Fruit fly (Drosophila melanogaster) whole organism, wandering third instar larva: ENCODE measurements around the gene Tengl1.

ENCODE experiments used
- Abd-B ChIP-seq: fragments of >200 bp; optimal IDR thresholded peaks from 2 replicates; lab custom pipeline; 2017; ENCODE audit warnings: missing biosample characterization, missing genetic modification characterization
- CG9705 ChIP-seq: fragments of 200-800 bp; sonication (Bioruptor generic); optimal IDR thresholded peaks from 2 replicates; lab custom pipeline; 2018; ENCODE audit warnings: missing biosample characterization, mild to moderate bottlenecking, missing genetic modification characterization
- CrebA ChIP-seq: fragments of 200-800 bp; sonication (Bioruptor generic); optimal IDR thresholded peaks from 2 replicates; lab custom pipeline; 2016; ENCODE audit warnings: missing biosample characterization, mild to moderate bottlenecking, missing genetic modification characterization, borderline replicate concordance
- Dif ChIP-seq: fragments of 200-275, 200-300 bp; sonication (Bioruptor generic); optimal IDR thresholded peaks from 2 replicates; lab custom pipeline; 2018; ENCODE audit warnings: missing biosample characterization, missing genetic modification characterization; ENCODE audit not compliant: partially characterized antibody
- GATAd ChIP-seq: sonication (Bioruptor generic); optimal IDR thresholded peaks from 2 replicates; lab custom pipeline; 2016; ENCODE audit warnings: missing biosample characterization, missing genetic modification characterization
- HLH106 ChIP-seq: fragments of 200-800 bp; optimal IDR thresholded peaks from 3 replicates; lab custom pipeline; 2019; ENCODE audit warnings: missing biosample characterization, mild to moderate bottlenecking, missing genetic modification characterization, moderate library complexity
- Hr78 ChIP-seq: fragments of >200 bp; optimal IDR thresholded peaks from 2 replicates; lab custom pipeline; 2017; ENCODE audit warnings: missing biosample characterization, missing genetic modification characterization
- Hr83 ChIP-seq: fragments of 200-300 bp; sonication (Bioruptor generic); optimal IDR thresholded peaks from 2 replicates; lab custom pipeline; 2016; ENCODE audit warnings: missing biosample characterization, mild to moderate bottlenecking, missing genetic modification characterization, moderate library complexity; ENCODE audit not compliant: poor library complexity, severe bottlenecking
- Jra ChIP-seq: sonication (Bioruptor generic); optimal IDR thresholded peaks from 2 replicates; lab custom pipeline; 2016; ENCODE audit warnings: missing biosample characterization, missing genetic modification characterization
- Mio ChIP-seq: sonication (Bioruptor generic); optimal IDR thresholded peaks from 2 replicates; lab custom pipeline; 2016; ENCODE audit warnings: missing biosample characterization, missing genetic modification characterization
- Myc ChIP-seq: fragments of >200 bp; optimal IDR thresholded peaks from 2 replicates; lab custom pipeline; 2017
- N ChIP-seq: fragments of >200 bp; optimal IDR thresholded peaks from 2 replicates; lab custom pipeline; 2018; ENCODE audit warnings: missing biosample characterization, missing external identifiers, missing genetic modification characterization
- OdsH ChIP-seq: fragments of 200-800 bp; sonication (Bioruptor generic); optimal IDR thresholded peaks from 2 replicates; lab custom pipeline; 2016; ENCODE audit warnings: missing biosample characterization, mild to moderate bottlenecking, missing genetic modification characterization
- Rel ChIP-seq, 2 experiments: fragments of 200-800 bp; sonication (Bioruptor generic) in 1 of 2; optimal IDR thresholded peaks; 2 replicates in 1 of 2; 3 replicates in 1 of 2; lab custom pipeline; 2016 to 2019; ENCODE audit warnings: mild to moderate bottlenecking in 2 of 2, missing biosample characterization in 2 of 2, missing genetic modification characterization in 2 of 2, moderate library complexity in 1 of 2
- Sp1 ChIP-seq: fragments of 200-800 bp; sonication (Bioruptor generic); optimal IDR thresholded peaks from 3 replicates; lab custom pipeline; 2019; ENCODE audit warnings: missing biosample characterization, mild to moderate bottlenecking, missing genetic modification characterization, moderate library complexity
- Vsx2 ChIP-seq: fragments of 200-300, 225-300 bp; sonication (Bioruptor generic); optimal IDR thresholded peaks from 2 replicates; lab custom pipeline; 2018; ENCODE audit warnings: missing biosample characterization, missing genetic modification characterization; ENCODE audit not compliant: partially characterized antibody
- br ChIP-seq: fragments of 200-800 bp; sonication (Bioruptor generic); optimal IDR thresholded peaks from 2 replicates; lab custom pipeline; 2016; ENCODE audit warnings: missing biosample characterization, missing genetic modification characterization
- brk ChIP-seq: fragments of 200-800 bp; sonication (Bioruptor generic); optimal IDR thresholded peaks from 2 replicates; lab custom pipeline; 2016; ENCODE audit warnings: missing biosample characterization, mild to moderate bottlenecking, missing genetic modification characterization
- dmrt93B ChIP-seq: fragments of 200-800 bp; sonication (Bioruptor generic); optimal IDR thresholded peaks from 2 replicates; lab custom pipeline; 2018; ENCODE audit warnings: missing biosample characterization, mild to moderate bottlenecking, missing genetic modification characterization
- dsf ChIP-seq: sonication (Bioruptor generic); optimal IDR thresholded peaks from 2 replicates; lab custom pipeline; 2016; ENCODE audit warnings: missing biosample characterization, missing genetic modification characterization, borderline replicate concordance
- ey ChIP-seq: fragments of 200-800 bp; sonication (Bioruptor generic); optimal IDR thresholded peaks from 2 replicates; lab custom pipeline; 2016; ENCODE audit warnings: missing biosample characterization, missing genetic modification characterization
- foxo ChIP-seq, 2 experiments: fragments of 200-800 bp; sonication (Bioruptor generic); optimal IDR thresholded peaks; 2 replicates in 1 of 2; 3 replicates in 1 of 2; lab custom pipeline; 2016 to 2017; ENCODE audit warnings: missing biosample characterization in 2 of 2, missing genetic modification characterization in 2 of 2
- fru ChIP-seq: fragments of 200-800 bp; sonication (Bioruptor generic); optimal IDR thresholded peaks from 3 replicates; lab custom pipeline; 2016; ENCODE audit warnings: missing biosample characterization, mild to moderate bottlenecking, missing genetic modification characterization
- jim ChIP-seq: fragments of 175-275, 200-325 bp; sonication (Bioruptor generic); optimal IDR thresholded peaks from 2 replicates; lab custom pipeline; 2016; ENCODE audit warnings: missing biosample characterization, mild to moderate bottlenecking, missing genetic modification characterization
- lola ChIP-seq: fragments of >200 bp; optimal IDR thresholded peaks from 2 replicates; lab custom pipeline; 2017; ENCODE audit warnings: missing biosample characterization, missing genetic modification characterization
- pan ChIP-seq: fragments of >200 bp; optimal IDR thresholded peaks from 2 replicates; lab custom pipeline; 2017
- psq ChIP-seq: fragments of 200-800 bp; sonication (Bioruptor generic); optimal IDR thresholded peaks from 3 replicates; lab custom pipeline; 2017; ENCODE audit warnings: missing biosample characterization, mild to moderate bottlenecking, missing genetic modification characterization, moderate library complexity
- rgr ChIP-seq: fragments of 200-800 bp; sonication (Bioruptor generic); optimal IDR thresholded peaks from 3 replicates; lab custom pipeline; 2016; ENCODE audit warnings: missing biosample characterization, mild to moderate bottlenecking, missing genetic modification characterization
- sage ChIP-seq: fragments of 200-800 bp; sonication (Bioruptor generic); optimal IDR thresholded peaks from 2 replicates; lab custom pipeline; 2016; ENCODE audit warnings: missing biosample characterization, mild to moderate bottlenecking, missing genetic modification characterization
- tai ChIP-seq: sonication (Bioruptor generic); optimal IDR thresholded peaks from 2 replicates; lab custom pipeline; 2016; ENCODE audit warnings: missing biosample characterization, missing genetic modification characterization
- usp ChIP-seq: fragments of >200 bp; optimal IDR thresholded peaks from 2 replicates; lab custom pipeline; 2017; ENCODE audit warnings: missing biosample characterization, missing genetic modification characterization

Tengl1 gene

dm6 chr2L:2240493-2240892 lies at the start of gene Tengl1:
TSS of gene Tengl1 (minus strand) at chr2L:2240593.
- TF ChIP-seq Vsx2 (GFP tag; lab: Kevin White, UChicago): no peak
- TF ChIP-seq Jra: no peak
- TF ChIP-seq sage (GFP tag; lab: Kevin White, UChicago): no peak
- TF ChIP-seq rgr (GFP tag; lab: Kevin White, UChicago): no peak
- TF ChIP-seq dmrt93B: no peak
- no peak for TF ChIP-seq brk (GFP tag; lab: Kevin White, UChicago)
- TF ChIP-seq lola: no peak
- TF ChIP-seq Dif (GFP tag; lab: Kevin White, UChicago): no peak
- no peak for TF ChIP-seq br (GFP tag; lab: Kevin White, UChicago)
- no peak for TF ChIP-seq psq (GFP tag; lab: Kevin White, UChicago)
- no peak for TF ChIP-seq Myc (lab: Kevin White, UChicago)
- TF ChIP-seq jim (GFP tag; lab: Kevin White, UChicago): no peak

dm6 chr2L:2289316-2289715 lies 48.9 kb upstream of the Tengl1 start, which contains the start of gene CG17237:
TSS of gene CG17237 (minus strand) at chr2L:2289416.
- TF ChIP-seq dsf (GFP tag; lab: Kevin White, UChicago) (no peak), OdsH (GFP tag; lab: Kevin White, UChicago) (no peak), Mio (no peak), Sp1 (GFP tag; lab: Kevin White, UChicago) (no peak), lola (no peak), Hr83 (no peak)

- TF ChIP-seq pan (lab: Kevin White, UChicago): no peak
- TF ChIP-seq tai (GFP tag; lab: Kevin White, UChicago): no peak
- TF ChIP-seq Jra: no peak
- no peak for TF ChIP-seq dmrt93B
- TF ChIP-seq Dif (GFP tag; lab: Kevin White, UChicago): no peak
- no peak for TF ChIP-seq Abd-B (GFP tag; lab: Kevin White, UChicago)
- TF ChIP-seq dsf (GFP tag; lab: Kevin White, UChicago): no peak
- TF ChIP-seq brk (GFP tag; lab: Kevin White, UChicago): no peak
- TF ChIP-seq OdsH (GFP tag; lab: Kevin White, UChicago): no peak
- no peak for TF ChIP-seq N (GFP tag; lab: Kevin White, UChicago)
- TF ChIP-seq lola: no peak
- TF ChIP-seq rgr (GFP tag; lab: Kevin White, UChicago): no peak
- TF ChIP-seq Hr83: no peak
Observed at dm6 chr2L:2287807-2288206, 47.4 kb upstream of the Tengl1 start, which contains the start of gene CG42658. TSS of gene CG42658 (minus strand) at chr2L:2287907.

- TF ChIP-seq br (GFP tag; lab: Kevin White, UChicago) (no peak), Hr78 (GFP tag; lab: Kevin White, UChicago) (no peak), Jra (no peak), Rel (GFP tag; optimal IDR thresholded peaks at IDR 0.05; lab: Kevin White, UChicago) (no peak), Rel (tag; optimal IDR thresholded peaks at IDR 0.05; lab: Kevin White, UChicago) (no peak), psq (GFP tag; lab: Kevin White, UChicago) (no peak), N (GFP tag; lab: Kevin White, UChicago) (no peak), GATAd (GFP tag; lab: Kevin White, UChicago) (no peak), Mio (no peak), Abd-B (GFP tag; lab: Kevin White, UChicago) (no peak), dsf (GFP tag; lab: Kevin White, UChicago) (no peak), rgr (GFP tag; lab: Kevin White, UChicago) (no peak), jim (GFP tag; lab: Kevin White, UChicago) (no peak), brk (GFP tag; lab: Kevin White, UChicago) (no peak), HLH106 (tag; lab: Kevin White, UChicago) (no peak), pan (lab: Kevin White, UChicago) (no peak), Dif (GFP tag; lab: Kevin White, UChicago) (no peak), CG9705 (GFP tag; lab: Kevin White, UChicago) (no peak)
Observed at dm6 chr2L:2286773-2287172, 46.4 kb upstream of the Tengl1 start, which contains the start of gene CG31681. TSS of gene CG31681 (minus strand) at chr2L:2286873.

dm6 chr2L:2284863-2285262 lies 44.5 kb upstream of the Tengl1 start, which contains the start of gene CG4271:
TSS of gene CG4271 (plus strand) at chr2L:2285163.
- TF ChIP-seq usp (GFP tag; lab: Kevin White, UChicago): no peak

- TF ChIP-seq brk (GFP tag; lab: Kevin White, UChicago) (no peak), N (GFP tag; lab: Kevin White, UChicago) (no peak), GATAd (GFP tag; lab: Kevin White, UChicago) (no peak), tai (GFP tag; lab: Kevin White, UChicago) (no peak), Vsx2 (GFP tag; lab: Kevin White, UChicago) (no peak), CrebA (no peak), jim (GFP tag; lab: Kevin White, UChicago) (no peak), ey (GFP tag; lab: Kevin White, UChicago) (no peak), dsf (GFP tag; lab: Kevin White, UChicago) (no peak), foxo (GFP tag; optimal IDR thresholded peaks at IDR 0.05; lab: Kevin White, UChicago) (no peak), dmrt93B (no peak), Hr83 (no peak), OdsH (GFP tag; lab: Kevin White, UChicago) (no peak), fru (GFP tag; lab: Kevin White, UChicago) (no peak), Abd-B (GFP tag; lab: Kevin White, UChicago) (no peak)
Observed at dm6 chr2L:2269040-2269439, 28.6 kb upstream of the Tengl1 start, which contains the start of gene CG17242. TSS of gene CG17242 (minus strand) at chr2L:2269140.
